Worm (Caenorhabditis elegans) whole organism, late embryonic: ENCODE measurements around the gene F48D6.4.

Source experiments
- K02D7.2 ChIP-seq: sonication (generic microtip); optimal IDR thresholded peaks from 2 replicates; lab custom pipeline; 2017; ENCODE audit warnings: mild to moderate bottlenecking, missing genetic modification characterization, missing compliant biosample characterization
- ama-1 ChIP-seq: fragments of 150-350 bp; optimal IDR thresholded peaks from 2 replicates; lab custom pipeline; 2014
- pha-4 ChIP-seq: fragments of 150-350 bp; optimal IDR thresholded peaks from 2 replicates; lab custom pipeline; 2018; ENCODE audit warnings: missing biosample characterization, missing genetic modification reagents, missing genetic modification characterization

ce11 chrX:4254782-4255181 is 7.8 kb upstream of the F48D6.4 start, which contains the start of gene taf-11.1:
- TF ChIP-seq K02D7.2 (tag; lab: Kevin White, UChicago) (no peak), pha-4 (tag; lab: Kevin White, UChicago) (no peak), ama-1 (no peak)
